Worm (Caenorhabditis elegans) whole organism, L1 larva: ENCODE measurements around the gene T19C3.5.

Experiments
- C04F5.9 ChIP-seq: sonication (generic microtip); optimal IDR thresholded peaks from 2 replicates; lab custom pipeline; 2016; ENCODE audit warnings: missing genetic modification characterization, missing compliant biosample characterization
- F16B12.6 ChIP-seq: fragments of 150-350 bp; optimal IDR thresholded peaks from 2 replicates; lab custom pipeline; 2014; ENCODE audit warnings: missing biosample characterization, missing genetic modification characterization
- Y116A8C.19 ChIP-seq: sonication (generic microtip); optimal IDR thresholded peaks from 2 replicates; lab custom pipeline; 2016; ENCODE audit warnings: missing compliant biosample characterization, missing genetic modification characterization, borderline replicate concordance
- aha-1 ChIP-seq: fragments of 150-350 bp; optimal IDR thresholded peaks from 2 replicates; lab custom pipeline; 2014; ENCODE audit warnings: missing biosample characterization, missing genetic modification characterization
- alr-1 ChIP-seq: fragments of 200-800 bp; sonication (Bioruptor generic); optimal IDR thresholded peaks from 2 replicates; lab custom pipeline; 2018; ENCODE audit warnings: borderline replicate concordance, mild to moderate bottlenecking, missing genetic modification characterization, missing compliant biosample characterization
- aly-2 ChIP-seq: fragments of 150-350 bp; optimal IDR thresholded peaks from 2 replicates; lab custom pipeline; 2014; ENCODE audit warnings: missing biosample characterization, missing genetic modification characterization
- blmp-1 ChIP-seq: fragments of 150-350 bp; optimal IDR thresholded peaks from 2 replicates; lab custom pipeline; 2014; ENCODE audit warnings: missing biosample characterization, missing genetic modification characterization
- ceh-63 ChIP-seq: fragments of 200-800 bp; sonication (Bioruptor generic); optimal IDR thresholded peaks from 2 replicates; lab custom pipeline; 2018; ENCODE audit warnings: mild to moderate bottlenecking, missing genetic modification characterization, missing compliant biosample characterization
- ceh-8 ChIP-seq: fragments of 200-800 bp; sonication (Bioruptor generic); optimal IDR thresholded peaks from 2 replicates; lab custom pipeline; 2018; ENCODE audit warnings: mild to moderate bottlenecking, missing genetic modification characterization, moderate library complexity, missing compliant biosample characterization
- ceh-88 ChIP-seq: fragments of 200-800 bp; sonication (Bioruptor generic); IDR thresholded peaks from 2 replicates; pipeline ENCODE4 v1.3.6; 2022; ENCODE audit warnings: missing genetic modification characterization, missing compliant biosample characterization
- ceh-90 ChIP-seq: sonication (generic microtip); optimal IDR thresholded peaks from 2 replicates; lab custom pipeline; 2016; ENCODE audit warnings: missing genetic modification characterization, missing compliant biosample characterization
- ces-1 ChIP-seq: fragments of 150-350 bp; optimal IDR thresholded peaks from 2 replicates; lab custom pipeline; 2014; ENCODE audit warnings: missing biosample characterization, missing genetic modification reagents, missing genetic modification characterization
- dsc-1 ChIP-seq: sonication (generic microtip); optimal IDR thresholded peaks from 2 replicates; lab custom pipeline; 2016; ENCODE audit warnings: mild to moderate bottlenecking, missing genetic modification characterization, missing compliant biosample characterization
- efl-1 ChIP-seq, 4 experiments: fragments of 150-350 bp; optimal IDR thresholded peaks in 3 of 4; peaks in 1 of 4; 1 replicate in 1 of 4; 2 replicates in 3 of 4; lab custom pipeline; 2014; ENCODE audit warnings: missing biosample characterization in 2 of 4, missing genetic modification characterization in 2 of 4, missing genetic modification reagents in 2 of 4
- egl-13 ChIP-seq: sonication (generic microtip); optimal IDR thresholded peaks from 2 replicates; lab custom pipeline; 2016; ENCODE audit warnings: missing genotype, missing genetic modification reagents, missing genetic modification characterization, missing compliant biosample characterization
- egl-27 ChIP-seq, 2 experiments: fragments of 150-350 bp in 1 of 2; sonication (generic microtip); optimal IDR thresholded peaks; 3 replicates each; lab custom pipeline; 2017 to 2018; ENCODE audit warnings: missing biosample characterization in 2 of 2, missing genetic modification characterization in 2 of 2, missing genetic modification reagents in 2 of 2
- elt-3 ChIP-seq, 6 experiments: fragments of 150-350 bp in 1 of 6; sonication (generic microtip); optimal IDR thresholded peaks; 2 replicates each; lab custom pipeline; 2017 to 2018; ENCODE audit warnings: missing biosample characterization in 6 of 6, missing genetic modification characterization in 6 of 6, inconsistent platforms in 1 of 6
- fkh-10 ChIP-seq: sonication (generic microtip); optimal IDR thresholded peaks from 2 replicates; lab custom pipeline; 2017; ENCODE audit warnings: missing biosample characterization, missing genetic modification reagents, missing genetic modification characterization
- fkh-4 ChIP-seq: sonication (generic microtip); optimal IDR thresholded peaks from 2 replicates; lab custom pipeline; 2016; ENCODE audit warnings: missing compliant biosample characterization, missing genetic modification characterization, borderline replicate concordance
- grh-1 ChIP-seq: fragments of 200-800 bp; sonication (Bioruptor generic); IDR thresholded peaks from 2 replicates; pipeline ENCODE4 v1.3.6; 2022; ENCODE audit warnings: missing genetic modification reagents, missing genetic modification characterization, missing compliant biosample characterization
- hlh-17 ChIP-seq: fragments of 200-800 bp; sonication (Bioruptor generic); optimal IDR thresholded peaks from 2 replicates; lab custom pipeline; 2018; ENCODE audit warnings: missing genetic modification characterization, mild to moderate bottlenecking, missing compliant biosample characterization, moderate library complexity, borderline replicate concordance
- hpl-2 ChIP-seq: fragments of 150-350 bp; optimal IDR thresholded peaks from 2 replicates; lab custom pipeline; 2014; ENCODE audit warnings: missing biosample characterization, missing genetic modification reagents, missing genetic modification characterization
- lin-35 ChIP-seq, 2 experiments: fragments of 150-350 bp; optimal IDR thresholded peaks; 2 replicates each; lab custom pipeline; 2014; ENCODE audit warnings: missing biosample characterization in 2 of 2, missing genetic modification characterization in 2 of 2, missing genetic modification reagents in 2 of 2
- lin-39 ChIP-seq: fragments of 150-350 bp; optimal IDR thresholded peaks from 2 replicates; lab custom pipeline; 2014; ENCODE audit warnings: missing biosample characterization, missing genetic modification reagents, missing genetic modification characterization
- lsy-2 ChIP-seq, 2 experiments: fragments of 150-350 bp; optimal IDR thresholded peaks; 2 replicates each; lab custom pipeline; 2014; ENCODE audit warnings: missing biosample characterization in 2 of 2, missing genetic modification characterization in 2 of 2
- mdl-1 ChIP-seq, 2 experiments: fragments of 150-350 bp; optimal IDR thresholded peaks; 2 replicates each; lab custom pipeline; 2014 to 2017; ENCODE audit warnings: missing biosample characterization in 2 of 2, missing genetic modification characterization in 2 of 2, inconsistent platforms in 1 of 2
- mef-2 ChIP-seq: fragments of 150-350 bp; optimal IDR thresholded peaks from 2 replicates; lab custom pipeline; 2014; ENCODE audit warnings: missing biosample characterization, missing genetic modification characterization
- nhr-11 ChIP-seq: fragments of 150-350 bp; optimal IDR thresholded peaks from 2 replicates; lab custom pipeline; 2014; ENCODE audit warnings: missing biosample characterization, missing genetic modification characterization
- nhr-12 ChIP-seq: sonication (generic microtip); optimal IDR thresholded peaks from 2 replicates; lab custom pipeline; 2017; ENCODE audit warnings: missing biosample characterization, missing genetic modification characterization
- nhr-19 ChIP-seq: fragments of 200-800 bp; sonication (Bioruptor generic); conservative IDR thresholded peaks from 2 replicates; pipeline ENCODE4 v1.3.6; 2022; ENCODE audit warnings: missing genetic modification characterization, missing compliant biosample characterization
- nhr-47 ChIP-seq: sonication (generic microtip); optimal IDR thresholded peaks from 2 replicates; lab custom pipeline; 2016; ENCODE audit warnings: mild to moderate bottlenecking, missing genetic modification characterization, moderate library complexity, missing compliant biosample characterization
- nhr-71 ChIP-seq: sonication (generic microtip); optimal IDR thresholded peaks from 2 replicates; lab custom pipeline; 2016; ENCODE audit warnings: mild to moderate bottlenecking, missing genetic modification characterization, moderate library complexity, missing compliant biosample characterization
- nhr-84 ChIP-seq: sonication (generic microtip); optimal IDR thresholded peaks from 2 replicates; lab custom pipeline; 2017; ENCODE audit warnings: missing biosample characterization, missing genetic modification characterization
- pag-3 ChIP-seq: sonication (generic microtip); optimal IDR thresholded peaks from 2 replicates; lab custom pipeline; 2017; ENCODE audit warnings: missing genetic modification characterization, mild to moderate bottlenecking, missing compliant biosample characterization, antibody characterized with exemption, borderline replicate concordance; ENCODE audit not compliant: insufficient read depth
- pqm-1 ChIP-seq: sonication (generic microtip); optimal IDR thresholded peaks from 3 replicates; lab custom pipeline; 2017; ENCODE audit warnings: missing biosample characterization, missing genetic modification characterization
- rnt-1 ChIP-seq: sonication (generic microtip); optimal IDR thresholded peaks from 2 replicates; lab custom pipeline; 2016; ENCODE audit warnings: mild to moderate bottlenecking, missing genetic modification characterization, moderate library complexity, missing compliant biosample characterization
- skn-1 ChIP-seq: fragments of 150-350 bp; optimal IDR thresholded peaks from 2 replicates; lab custom pipeline; 2014; ENCODE audit warnings: missing biosample characterization, missing genetic modification characterization
- snpc-4 ChIP-seq: fragments of 150-350 bp; optimal IDR thresholded peaks from 2 replicates; lab custom pipeline; 2014; ENCODE audit warnings: missing biosample characterization, missing genetic modification characterization
- snu-23 ChIP-seq: sonication (generic microtip); optimal IDR thresholded peaks from 2 replicates; lab custom pipeline; 2016; ENCODE audit warnings: missing genetic modification characterization, missing compliant biosample characterization
- sox-4 ChIP-seq: sonication (generic microtip); optimal IDR thresholded peaks from 2 replicates; lab custom pipeline; 2016; ENCODE audit warnings: missing genetic modification characterization, missing compliant biosample characterization
- sptf-1 ChIP-seq: fragments of 150-350 bp; optimal IDR thresholded peaks from 2 replicates; lab custom pipeline; 2014; ENCODE audit warnings: missing biosample characterization, missing genetic modification characterization
- sup-37 ChIP-seq: fragments of 200-800 bp; sonication (Bioruptor generic); optimal IDR thresholded peaks from 2 replicates; lab custom pipeline; 2018; ENCODE audit warnings: mild to moderate bottlenecking, missing genetic modification characterization, missing compliant biosample characterization
- tbx-2 ChIP-seq: sonication (generic microtip); optimal IDR thresholded peaks from 2 replicates; lab custom pipeline; 2016; ENCODE audit warnings: missing genetic modification characterization, missing compliant biosample characterization
- tlp-1 ChIP-seq: fragments of 150-350 bp; optimal IDR thresholded peaks from 2 replicates; lab custom pipeline; 2014; ENCODE audit warnings: missing biosample characterization, missing genetic modification characterization
- unc-130 ChIP-seq: fragments of 150-350 bp; optimal IDR thresholded peaks from 2 replicates; lab custom pipeline; 2017; ENCODE audit warnings: missing biosample characterization, missing genetic modification characterization, inconsistent platforms
- unc-62 ChIP-seq: fragments of 150-350 bp; optimal IDR thresholded peaks from 2 replicates; lab custom pipeline; 2014; ENCODE audit warnings: missing biosample characterization, missing genetic modification reagents, missing genetic modification characterization
- unc-98 ChIP-seq: fragments of 200-800 bp; sonication (Bioruptor generic); IDR thresholded peaks from 2 replicates; pipeline ENCODE4 v1.3.6; 2022; ENCODE audit warnings: missing genetic modification characterization, missing compliant biosample characterization
- vab-15 ChIP-seq: sonication (generic microtip); optimal IDR thresholded peaks from 2 replicates; lab custom pipeline; 2017; ENCODE audit warnings: missing genotype, mild to moderate bottlenecking, missing genetic modification characterization, missing compliant biosample characterization
- xbp-1 ChIP-seq: sonication (generic microtip); optimal IDR thresholded peaks from 2 replicates; lab custom pipeline; 2016; ENCODE audit warnings: missing genetic modification characterization, missing compliant biosample characterization
- zag-1 ChIP-seq: fragments of 150-350 bp; optimal IDR thresholded peaks from 2 replicates; lab custom pipeline; 2014; ENCODE audit warnings: missing biosample characterization, missing genetic modification characterization
- ztf-11 ChIP-seq, 2 experiments: sonication (generic microtip); optimal IDR thresholded peaks; 2 replicates each; lab custom pipeline; 2016 to 2017; ENCODE audit warnings: missing genetic modification characterization in 2 of 2, missing biosample characterization in 1 of 2, missing compliant biosample characterization in 1 of 2
- ztf-4 ChIP-seq: fragments of 150-350 bp; optimal IDR thresholded peaks from 2 replicates; lab custom pipeline; 2014; ENCODE audit warnings: missing biosample characterization, missing genetic modification characterization

Gene T19C3.5

DNA sequence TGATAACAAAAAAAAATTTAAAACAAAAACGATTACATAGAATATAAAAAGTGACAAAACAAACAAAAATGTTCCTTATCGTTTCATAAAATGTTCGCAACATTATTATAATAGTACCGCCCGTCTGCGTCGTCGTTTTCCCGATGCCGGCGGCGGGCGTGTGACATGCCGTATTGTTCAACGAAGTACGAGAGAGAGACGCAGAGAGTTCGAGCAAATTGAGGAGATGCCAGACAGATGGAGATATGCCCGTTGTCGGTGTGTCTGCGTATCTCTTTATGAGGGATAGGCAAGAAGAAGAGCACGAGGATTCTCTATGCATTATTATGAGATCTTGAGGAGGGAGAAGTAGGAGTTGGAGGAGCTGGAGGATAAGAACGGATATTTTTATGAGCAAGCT, 4.0 kb downstream of the T19C3.5 start (continued):
- TF ChIP-seq lin-39 (tag; lab: Kevin White, UChicago) = no peak
- TF ChIP-seq ztf-11 (tag; optimal IDR thresholded peaks at IDR 0.05; lab: Kevin White, UChicago) = peak in 1 of 2 experiments; percentile 15
- peak; percentile 66 for TF ChIP-seq fkh-10
- TF ChIP-seq grh-1 = 0 out of 2 replicates have a peak, but pooled peaks have one; percentile 16
- no peak for TF ChIP-seq nhr-84 (tag; lab: Kevin White, UChicago)
- TF ChIP-seq mdl-1 (tag; optimal IDR thresholded peaks at IDR 0.05; lab: Kevin White, UChicago) = peak in 1 of 2 experiments; percentile 95
- TF ChIP-seq ces-1 (GFP tag; lab: Kevin White, UChicago) = no peak
- peak; percentile 72 for TF ChIP-seq xbp-1 (tag; lab: Kevin White, UChicago)
- peak; percentile 89 for TF ChIP-seq dsc-1 (tag; lab: Kevin White, UChicago)
- TF ChIP-seq alr-1 (tag; lab: Kevin White, UChicago) = no peak
- TF ChIP-seq ceh-63 (GFP tag; lab: Kevin White, UChicago) = no peak
- TF ChIP-seq Y116A8C.19 (tag; lab: Kevin White, UChicago) = no peak
- no peak for TF ChIP-seq pqm-1 (tag; lab: Kevin White, UChicago)
- TF ChIP-seq sptf-1 (tag; lab: Kevin White, UChicago) = no peak
- TF ChIP-seq tbx-2 (tag; lab: Kevin White, UChicago) = peak; percentile 82
- TF ChIP-seq ceh-88 (GFP tag; lab: Robert Waterston, UW) = no peak; the same call in 1 of the 2 replicates
- no peak for TF ChIP-seq nhr-12 (tag; lab: Kevin White, UChicago)
- TF ChIP-seq efl-1 (optimal IDR thresholded peaks at IDR 0.05; lab: Kevin White, UChicago) = peak; percentile 67 to 83
- peak; percentile 48 to 93 for TF ChIP-seq efl-1 (GFP tag; optimal IDR thresholded peaks at IDR 0.05 in 1 of 2; lab: Kevin White, UChicago)
- no peak for TF ChIP-seq zag-1 (tag; lab: Kevin White, UChicago)
- TF ChIP-seq pag-3 = peak; percentile 86
- peak; percentile 55 for TF ChIP-seq mef-2
- TF ChIP-seq F16B12.6 (tag; lab: Kevin White, UChicago) = no peak
- no peak for TF ChIP-seq C04F5.9 (tag; lab: Kevin White, UChicago)
- peak in 3 of 6 experiments; percentile 74 to 83 (median 78) for TF ChIP-seq elt-3 (tag; optimal IDR thresholded peaks at IDR 0.05; lab: Kevin White, UChicago)
- no peak for TF ChIP-seq aly-2 (tag; lab: Kevin White, UChicago)
- peak; percentile 95 for TF ChIP-seq nhr-71
- TF ChIP-seq snu-23 (GFP tag; lab: Kevin White, UChicago) = peak; percentile 95
- TF ChIP-seq nhr-19 (GFP tag; lab: Robert Waterston, UW) = peak; percentile 83
- TF ChIP-seq aha-1 (tag; lab: Kevin White, UChicago) = no peak
- TF ChIP-seq fkh-4 (tag; lab: Kevin White, UChicago) = no peak
- peak; percentile 78 to 84 for TF ChIP-seq lin-35 (GFP tag; optimal IDR thresholded peaks at IDR 0.05; lab: Kevin White, UChicago)
- peak; percentile 84 for TF ChIP-seq blmp-1 (tag; lab: Kevin White, UChicago)
- TF ChIP-seq lsy-2 (tag; optimal IDR thresholded peaks at IDR 0.05; lab: Kevin White, UChicago) = peak; percentile 76 to 83
- TF ChIP-seq ztf-4 (tag; lab: Kevin White, UChicago) = peak; percentile 84
- peak; percentile 72 for TF ChIP-seq egl-13
- TF ChIP-seq rnt-1 = peak; percentile 85
- TF ChIP-seq hlh-17 (GFP tag; lab: Kevin White, UChicago) = no peak
- no peak for TF ChIP-seq unc-62 (GFP tag; lab: Kevin White, UChicago)
- peak; percentile 78 for TF ChIP-seq ceh-8 (GFP tag; lab: Kevin White, UChicago)
- TF ChIP-seq unc-130 (tag; lab: Kevin White, UChicago) = peak; percentile 83
- peak; percentile 28 for TF ChIP-seq sup-37 (GFP tag; lab: Kevin White, UChicago)
- TF ChIP-seq nhr-11 = no peak
- TF ChIP-seq egl-27 (tag; optimal IDR thresholded peaks at IDR 0.05; lab: Kevin White, UChicago) = peak in 1 of 2 experiments; percentile 63
- no peak for TF ChIP-seq tlp-1
- peak; percentile 83 for TF ChIP-seq nhr-47 (tag; lab: Kevin White, UChicago)
- peak; percentile 34 for TF ChIP-seq vab-15
- TF ChIP-seq ceh-90 (tag; lab: Kevin White, UChicago) = no peak
- peak; percentile 5 for TF ChIP-seq hpl-2 (GFP tag; lab: Kevin White, UChicago)
- TF ChIP-seq unc-98 (GFP tag; lab: Robert Waterston, UW) = no peak
- TF ChIP-seq sox-4 (tag; lab: Kevin White, UChicago) = peak; percentile 21
- peak; percentile 86 for TF ChIP-seq skn-1 (tag; lab: Kevin White, UChicago)
- TF ChIP-seq snpc-4 (tag; lab: Kevin White, UChicago) = peak; percentile 65
